Worm (Caenorhabditis elegans): ENCODE measurements around the gene F59A1.6.

DNA sequence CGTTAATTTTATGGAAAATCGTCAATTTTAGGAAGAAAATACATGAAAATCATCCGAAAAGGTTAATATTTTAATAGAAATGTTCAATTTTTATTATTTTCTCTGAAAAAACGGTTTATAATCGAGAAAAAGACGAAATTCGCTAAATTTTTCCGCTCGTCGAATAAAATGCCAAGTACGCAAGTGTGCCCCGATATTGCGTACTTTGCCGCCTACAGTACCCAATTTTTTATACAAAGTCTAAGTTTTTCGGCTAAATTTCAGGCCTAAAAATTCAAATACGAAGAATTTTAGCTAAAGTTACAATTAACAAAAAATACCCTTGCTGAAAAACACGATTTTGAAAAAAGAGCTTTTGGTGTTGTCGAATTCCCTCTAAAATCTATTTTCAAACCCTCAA is 26.1 kb upstream of the F59A1.6 start:
- TF ChIP-seq F23B12.7 (tag; optimal IDR thresholded peaks at IDR 0.05; ENCODE audit: insufficient read depth) (no peak), mel-28 (tag; optimal IDR thresholded peaks at IDR 0.05; ENCODE audit: borderline replicate concordance) (no peak), K12H6.12 (tag; optimal IDR thresholded peaks at IDR 0.05) (no peak), zim-3 (tag; optimal IDR thresholded peaks at IDR 0.05) (no peak), aptf-2 (GFP tag; conservative IDR thresholded peaks at IDR 0.05) (no peak), bed-2 (GFP tag; IDR thresholded peaks at IDR 0.05) (no peak), sea-2 (GFP tag; IDR thresholded peaks at IDR 0.05) (no peak), pha-4 (tag; optimal IDR thresholded peaks at IDR 0.05) (no peak), nfyb-1 (GFP tag; IDR thresholded peaks at IDR 0.05) (no peak), rec-8 (tag; optimal IDR thresholded peaks at IDR 0.05) (no peak), egrh-3 (GFP tag; IDR thresholded peaks at IDR 0.05) (no peak)
